Worm (Caenorhabditis elegans) whole organism, L1 larva: ENCODE measurements around the gene spp-10.

Experiments
- C16A3.4 ChIP-seq: fragments of 150-350 bp; optimal IDR thresholded peaks from 2 replicates; lab custom pipeline; 2014; ENCODE audit warnings: missing biosample characterization, missing genetic modification characterization
- Y116A8C.19 ChIP-seq: sonication (generic microtip); optimal IDR thresholded peaks from 2 replicates; lab custom pipeline; 2016; ENCODE audit warnings: missing compliant biosample characterization, missing genetic modification characterization, borderline replicate concordance
- aha-1 ChIP-seq: fragments of 150-350 bp; optimal IDR thresholded peaks from 2 replicates; lab custom pipeline; 2014; ENCODE audit warnings: missing biosample characterization, missing genetic modification characterization
- ceh-90 ChIP-seq: sonication (generic microtip); optimal IDR thresholded peaks from 2 replicates; lab custom pipeline; 2016; ENCODE audit warnings: missing genetic modification characterization, missing compliant biosample characterization
- dpl-1 ChIP-seq, 3 experiments: fragments of 150-350 bp in 2 of 3; sonication (generic microtip) in 1 of 3; optimal IDR thresholded peaks; 2 replicates each; lab custom pipeline; 2014 to 2017; ENCODE audit warnings: missing biosample characterization in 3 of 3, missing genetic modification characterization in 3 of 3, missing genetic modification reagents in 3 of 3
- efl-1 ChIP-seq, 4 experiments: fragments of 150-350 bp; optimal IDR thresholded peaks in 3 of 4; peaks in 1 of 4; 1 replicate in 1 of 4; 2 replicates in 3 of 4; lab custom pipeline; 2014; ENCODE audit warnings: missing biosample characterization in 2 of 4, missing genetic modification characterization in 2 of 4, missing genetic modification reagents in 2 of 4
- egl-13 ChIP-seq: sonication (generic microtip); optimal IDR thresholded peaks from 2 replicates; lab custom pipeline; 2016; ENCODE audit warnings: missing genotype, missing genetic modification reagents, missing genetic modification characterization, missing compliant biosample characterization
- elt-3 ChIP-seq, 6 experiments: fragments of 150-350 bp in 1 of 6; sonication (generic microtip); optimal IDR thresholded peaks; 2 replicates each; lab custom pipeline; 2017 to 2018; ENCODE audit warnings: missing biosample characterization in 6 of 6, missing genetic modification characterization in 6 of 6, inconsistent platforms in 1 of 6
- ets-5 ChIP-seq: fragments of 200-800 bp; sonication (Bioruptor generic); IDR thresholded peaks from 2 replicates; pipeline ENCODE4 v1.3.6; 2022; ENCODE audit warnings: missing genetic modification characterization, missing compliant biosample characterization
- fkh-10 ChIP-seq: sonication (generic microtip); optimal IDR thresholded peaks from 2 replicates; lab custom pipeline; 2017; ENCODE audit warnings: missing biosample characterization, missing genetic modification reagents, missing genetic modification characterization
- grh-1 ChIP-seq: fragments of 200-800 bp; sonication (Bioruptor generic); IDR thresholded peaks from 2 replicates; pipeline ENCODE4 v1.3.6; 2022; ENCODE audit warnings: missing genetic modification reagents, missing genetic modification characterization, missing compliant biosample characterization
- hlh-4 ChIP-seq: sonication (generic microtip); optimal IDR thresholded peaks from 2 replicates; lab custom pipeline; 2016; ENCODE audit warnings: mild to moderate bottlenecking, missing genetic modification characterization, missing compliant biosample characterization
- irx-1 ChIP-seq: sonication (generic microtip); optimal IDR thresholded peaks from 2 replicates; lab custom pipeline; 2016; ENCODE audit warnings: missing genetic modification characterization, missing compliant biosample characterization
- jun-1 ChIP-seq: fragments of 150-350 bp; optimal IDR thresholded peaks from 2 replicates; lab custom pipeline; 2014; ENCODE audit warnings: missing biosample characterization, missing genetic modification reagents, missing genetic modification characterization
- lin-13 ChIP-seq: fragments of 150-350 bp; optimal IDR thresholded peaks from 2 replicates; lab custom pipeline; 2014; ENCODE audit warnings: missing biosample characterization, missing genetic modification reagents, missing genetic modification characterization
- lin-15B ChIP-seq: fragments of 150-350 bp; sonication (generic microtip); optimal IDR thresholded peaks from 3 replicates; lab custom pipeline; 2014; ENCODE audit warnings: missing biosample characterization, missing genetic modification characterization
- lin-35 ChIP-seq, 2 experiments: fragments of 150-350 bp; optimal IDR thresholded peaks; 2 replicates each; lab custom pipeline; 2014; ENCODE audit warnings: missing biosample characterization in 2 of 2, missing genetic modification characterization in 2 of 2, missing genetic modification reagents in 2 of 2
- lin-39 ChIP-seq: fragments of 150-350 bp; optimal IDR thresholded peaks from 2 replicates; lab custom pipeline; 2014; ENCODE audit warnings: missing biosample characterization, missing genetic modification reagents, missing genetic modification characterization
- lir-3 ChIP-seq: sonication (generic microtip); optimal IDR thresholded peaks from 2 replicates; lab custom pipeline; 2016; ENCODE audit warnings: mild to moderate bottlenecking, missing genetic modification characterization, moderate library complexity, missing compliant biosample characterization; ENCODE audit not compliant: poor library complexity
- lsy-2 ChIP-seq, 2 experiments: fragments of 150-350 bp; optimal IDR thresholded peaks; 2 replicates each; lab custom pipeline; 2014; ENCODE audit warnings: missing biosample characterization in 2 of 2, missing genetic modification characterization in 2 of 2
- nhr-12 ChIP-seq: sonication (generic microtip); optimal IDR thresholded peaks from 2 replicates; lab custom pipeline; 2017; ENCODE audit warnings: missing biosample characterization, missing genetic modification characterization
- nhr-20 ChIP-seq: sonication (generic microtip); optimal IDR thresholded peaks from 2 replicates; lab custom pipeline; 2016; ENCODE audit warnings: mild to moderate bottlenecking, missing genetic modification characterization, missing compliant biosample characterization
- nhr-237 ChIP-seq: fragments of 150-350 bp; optimal IDR thresholded peaks from 2 replicates; lab custom pipeline; 2014; ENCODE audit warnings: missing biosample characterization, missing genetic modification characterization
- nhr-47 ChIP-seq: sonication (generic microtip); optimal IDR thresholded peaks from 2 replicates; lab custom pipeline; 2016; ENCODE audit warnings: mild to moderate bottlenecking, missing genetic modification characterization, moderate library complexity, missing compliant biosample characterization
- nhr-76 ChIP-seq: sonication (generic microtip); optimal IDR thresholded peaks from 2 replicates; lab custom pipeline; 2017; ENCODE audit warnings: missing biosample characterization, missing genetic modification characterization
- pag-3 ChIP-seq: sonication (generic microtip); optimal IDR thresholded peaks from 2 replicates; lab custom pipeline; 2017; ENCODE audit warnings: missing genetic modification characterization, mild to moderate bottlenecking, missing compliant biosample characterization, antibody characterized with exemption, borderline replicate concordance; ENCODE audit not compliant: insufficient read depth
- rnt-1 ChIP-seq: sonication (generic microtip); optimal IDR thresholded peaks from 2 replicates; lab custom pipeline; 2016; ENCODE audit warnings: mild to moderate bottlenecking, missing genetic modification characterization, moderate library complexity, missing compliant biosample characterization
- snpc-4 ChIP-seq: fragments of 150-350 bp; optimal IDR thresholded peaks from 2 replicates; lab custom pipeline; 2014; ENCODE audit warnings: missing biosample characterization, missing genetic modification characterization
- sptf-1 ChIP-seq: fragments of 150-350 bp; optimal IDR thresholded peaks from 2 replicates; lab custom pipeline; 2014; ENCODE audit warnings: missing biosample characterization, missing genetic modification characterization
- sup-37 ChIP-seq: fragments of 200-800 bp; sonication (Bioruptor generic); optimal IDR thresholded peaks from 2 replicates; lab custom pipeline; 2018; ENCODE audit warnings: mild to moderate bottlenecking, missing genetic modification characterization, missing compliant biosample characterization
- tbx-2 ChIP-seq: sonication (generic microtip); optimal IDR thresholded peaks from 2 replicates; lab custom pipeline; 2016; ENCODE audit warnings: missing genetic modification characterization, missing compliant biosample characterization
- tlp-1 ChIP-seq: fragments of 150-350 bp; optimal IDR thresholded peaks from 2 replicates; lab custom pipeline; 2014; ENCODE audit warnings: missing biosample characterization, missing genetic modification characterization
- unc-30 ChIP-seq: sonication (generic microtip); optimal IDR thresholded peaks from 2 replicates; lab custom pipeline; 2017; ENCODE audit warnings: missing biosample characterization, missing genetic modification characterization
- unc-98 ChIP-seq: fragments of 200-800 bp; sonication (Bioruptor generic); IDR thresholded peaks from 2 replicates; pipeline ENCODE4 v1.3.6; 2022; ENCODE audit warnings: missing genetic modification characterization, missing compliant biosample characterization
- zip-4 ChIP-seq: fragments of 200-800 bp; sonication (Bioruptor generic); optimal IDR thresholded peaks from 2 replicates; lab custom pipeline; 2018; ENCODE audit warnings: mild to moderate bottlenecking, missing genetic modification characterization, moderate library complexity, missing compliant biosample characterization
- ztf-11 ChIP-seq, 2 experiments: sonication (generic microtip); optimal IDR thresholded peaks; 2 replicates each; lab custom pipeline; 2016 to 2017; ENCODE audit warnings: missing genetic modification characterization in 2 of 2, missing biosample characterization in 1 of 2, missing compliant biosample characterization in 1 of 2

The spp-10 gene

DNA sequence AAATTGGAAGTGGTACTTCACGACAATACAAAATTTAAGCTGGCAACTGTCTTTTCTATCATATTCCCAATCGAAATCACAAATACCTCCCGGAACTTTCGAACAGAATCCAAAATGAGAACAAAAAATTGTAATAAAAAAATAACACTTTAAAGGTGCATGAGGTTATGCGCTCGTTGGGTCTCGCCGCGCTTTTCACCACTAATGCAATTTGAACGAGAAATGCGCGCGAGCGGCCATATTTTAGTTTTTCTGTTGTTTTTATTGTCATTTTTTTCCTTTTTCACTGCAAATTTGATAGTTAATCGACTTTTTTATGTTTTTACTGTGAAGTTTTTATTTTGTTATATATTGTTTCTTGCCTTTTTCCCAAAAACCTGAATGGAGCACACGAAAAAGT lies 34.1 kb downstream of the spp-10 start, which contains the start of gene mes-6 (continued):
- TF ChIP-seq hlh-4 (no peak), lin-13 (GFP tag; lab: Kevin White, UChicago) (no peak), dpl-1 (GFP tag; optimal IDR thresholded peaks at IDR 0.05; lab: Kevin White, UChicago) (peak; percentile 84 to 90 (median 87)), nhr-47 (tag; lab: Kevin White, UChicago) (peak; percentile 45), ets-5 (GFP tag; lab: Robert Waterston, UW) (no peak), Y116A8C.19 (no peak), sup-37 (no peak), rnt-1 (tag; lab: Kevin White, UChicago) (peak; percentile 59), unc-30 (tag; lab: Kevin White, UChicago) (no peak), fkh-10 (GFP tag; lab: Kevin White, UChicago) (peak; percentile 19), tlp-1 (tag; lab: Kevin White, UChicago) (no peak), unc-98 (no peak), nhr-237 (tag; lab: Kevin White, UChicago) (no peak), efl-1 (optimal IDR thresholded peaks at IDR 0.05; lab: Kevin White, UChicago) (peak; percentile 89), efl-1 (GFP tag; optimal IDR thresholded peaks at IDR 0.05 in 1 of 2; lab: Kevin White, UChicago) (peak; percentile 88 to 98), nhr-20 (tag; lab: Kevin White, UChicago) (peak; percentile 29), snpc-4 (tag; lab: Kevin White, UChicago) (no peak), tbx-2 (tag; lab: Kevin White, UChicago) (peak; percentile 27), jun-1 (tag; lab: Kevin White, UChicago) (peak; percentile 17)

DNA sequence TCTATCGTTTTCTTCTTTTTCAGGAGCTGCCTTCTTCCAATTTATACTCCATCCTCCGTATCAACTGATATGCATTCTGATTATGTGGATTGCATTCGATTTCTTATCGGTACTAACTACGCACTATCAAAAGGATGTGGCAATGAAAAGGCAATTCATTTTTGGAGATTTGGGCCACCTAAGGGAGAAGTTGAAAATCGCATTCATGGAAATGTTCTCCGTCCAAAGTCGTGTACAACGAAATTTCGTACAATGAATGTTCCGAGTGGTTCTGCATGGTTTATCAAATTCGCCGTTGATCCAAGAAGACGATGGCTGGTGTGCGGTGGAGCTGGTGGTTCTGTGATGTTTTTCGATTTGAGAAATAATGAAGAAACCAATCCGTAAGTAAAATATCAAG lies 35.7 kb downstream of the spp-10 start, which contains the start of gene C09G4.4:
Gene C09G4.4 (plus strand): TSS at position 301 of the 400 bp plus-strand sequence.
- TF ChIP-seq nhr-12 (tag; lab: Kevin White, UChicago) (no peak), lin-35 (GFP tag; optimal IDR thresholded peaks at IDR 0.05; lab: Kevin White, UChicago) (no peak), grh-1 (no peak), C16A3.4 (no peak), lin-13 (GFP tag; lab: Kevin White, UChicago) (no peak)

- TF ChIP-seq lir-3 (tag; lab: Kevin White, UChicago): no peak
- TF ChIP-seq efl-1 (optimal IDR thresholded peaks at IDR 0.05; lab: Kevin White, UChicago): no peak
- TF ChIP-seq efl-1 (GFP tag; optimal IDR thresholded peaks at IDR 0.05 in 1 of 2; lab: Kevin White, UChicago): no peak
- TF ChIP-seq elt-3 (tag; optimal IDR thresholded peaks at IDR 0.05; lab: Kevin White, UChicago): no peak
- TF ChIP-seq ceh-90 (tag; lab: Kevin White, UChicago): no peak
- no peak for TF ChIP-seq unc-98
- TF ChIP-seq lsy-2 (tag; optimal IDR thresholded peaks at IDR 0.05; lab: Kevin White, UChicago): no peak
- TF ChIP-seq nhr-76 (tag; lab: Kevin White, UChicago): no peak
- TF ChIP-seq pag-3 (tag; lab: Kevin White, UChicago): no peak
- TF ChIP-seq aha-1: no peak
- no peak for TF ChIP-seq sptf-1 (tag; lab: Kevin White, UChicago)
- TF ChIP-seq lin-15B (tag; lab: Kevin White, UChicago): no peak
- no peak for TF ChIP-seq irx-1 (tag; lab: Kevin White, UChicago)
- TF ChIP-seq ztf-11 (tag; optimal IDR thresholded peaks at IDR 0.05; lab: Kevin White, UChicago): no peak
Observed at ce11 chrIV:8513619-8514018, 36.6 kb downstream of the spp-10 start, which contains the start of gene cks-1. Gene cks-1 (plus strand): TSS chrIV:8513919.

ce11 chrIV:8514546-8514945 lies 37.6 kb downstream of the spp-10 start:
- no peak for TF ChIP-seq irx-1 (tag; lab: Kevin White, UChicago)
- TF ChIP-seq ets-5 (GFP tag; lab: Robert Waterston, UW): no peak
- no peak for TF ChIP-seq egl-13 (tag; lab: Kevin White, UChicago)
- TF ChIP-seq efl-1 (optimal IDR thresholded peaks at IDR 0.05; lab: Kevin White, UChicago): no peak
- TF ChIP-seq efl-1 (GFP tag; optimal IDR thresholded peaks at IDR 0.05 in 1 of 2; lab: Kevin White, UChicago): no peak
- TF ChIP-seq unc-98: no peak
- no peak for TF ChIP-seq lin-15B (tag; lab: Kevin White, UChicago)
- TF ChIP-seq lin-39 (tag; lab: Kevin White, UChicago): no peak
- no peak for TF ChIP-seq zip-4 (GFP tag; lab: Kevin White, UChicago)
- TF ChIP-seq lsy-2 (tag; optimal IDR thresholded peaks at IDR 0.05; lab: Kevin White, UChicago): no peak
